Fruit fly (Drosophila melanogaster) Kc167 (cell line): Measurements from ENCODE around the gene CG10337.

Source experiments
- Myc ChIP-seq: fragments of >200 bp; optimal IDR thresholded peaks from 2 replicates; lab custom pipeline; 2017; ENCODE audit warnings: missing external identifiers
- Sin3A ChIP-seq: fragments of >200 bp; optimal IDR thresholded peaks from 2 replicates; lab custom pipeline; 2018; ENCODE audit warnings: missing external identifiers
- h ChIP-seq: fragments of >200 bp; optimal IDR thresholded peaks from 3 replicates; lab custom pipeline; 2018; ENCODE audit warnings: missing external identifiers
- insv ChIP-seq: fragments of >200 bp; optimal IDR thresholded peaks from 3 replicates; lab custom pipeline; 2018; ENCODE audit warnings: missing external identifiers
- psq ChIP-seq: fragments of >200 bp; optimal IDR thresholded peaks from 2 replicates; lab custom pipeline; 2017; ENCODE audit warnings: missing external identifiers
- ttk ChIP-seq: sonication (Bioruptor generic); optimal IDR thresholded peaks from 2 replicates; lab custom pipeline; 2017; ENCODE audit warnings: missing external identifiers

CG10337 gene

dm6 chr2L:19548158-19548557, 1.4 kb upstream of the CG10337 start, which contains the start of gene Tep4:
TSS of gene Tep4 (plus strand) at chr2L:19548507.
- TF ChIP-seq ttk (no peak), Sin3A (lab: Kevin White, UChicago) (no peak), Myc (lab: Kevin White, UChicago) (no peak), insv (lab: Kevin White, UChicago) (no peak), h (lab: Kevin White, UChicago) (no peak), psq (no peak)

dm6 chr2L:19543010-19543564, 3.7 kb downstream of the CG10337 start:
- TF ChIP-seq insv (lab: Kevin White, UChicago) (no peak), Sin3A (lab: Kevin White, UChicago) (no peak), h (lab: Kevin White, UChicago) (no peak), Myc (lab: Kevin White, UChicago) (no peak), psq (no peak), ttk (no peak)

dm6 chr2L:19542268-19542773, 4.4 kb downstream of the CG10337 start:
- TF ChIP-seq psq (no peak), h (lab: Kevin White, UChicago) (no peak), insv (lab: Kevin White, UChicago) (no peak), Sin3A (lab: Kevin White, UChicago) (no peak), ttk (no peak), Myc (lab: Kevin White, UChicago) (no peak)

- TF ChIP-seq Myc (lab: Kevin White, UChicago): no peak
- no peak for TF ChIP-seq insv (lab: Kevin White, UChicago)
- TF ChIP-seq ttk: no peak
- no peak for TF ChIP-seq Sin3A (lab: Kevin White, UChicago)
- TF ChIP-seq h (lab: Kevin White, UChicago): no peak
- no peak for TF ChIP-seq psq
Observed at dm6 chr2L:19540307-19540706, 6.5 kb downstream of the CG10337 start, which contains the start of gene CG13081. TSS of gene CG13081 (plus strand) at chr2L:19540607.

dm6 chr2L:19537779-19538456, 8.8 kb downstream of the CG10337 start, which contains the start of gene CG13082:
TSS of gene CG13082 (plus strand) at chr2L:19538425.
- no peak for TF ChIP-seq ttk
- TF ChIP-seq insv (lab: Kevin White, UChicago): no peak
- no peak for TF ChIP-seq psq
- no peak for TF ChIP-seq Myc (lab: Kevin White, UChicago)
- no peak for TF ChIP-seq h (lab: Kevin White, UChicago)
- TF ChIP-seq Sin3A (lab: Kevin White, UChicago): no peak

dm6 chr2L:19535234-19535633, 11.5 kb downstream of the CG10337 start, which contains the start of gene CG31697:
TSS of gene CG31697 (plus strand) at chr2L:19535448.
- TF ChIP-seq psq (no peak), Sin3A (lab: Kevin White, UChicago) (no peak), ttk (no peak), insv (lab: Kevin White, UChicago) (no peak), Myc (lab: Kevin White, UChicago) (no peak), h (lab: Kevin White, UChicago) (no peak)

- TF ChIP-seq insv (lab: Kevin White, UChicago) (no peak), Myc (lab: Kevin White, UChicago) (no peak), ttk (no peak), psq (no peak), h (lab: Kevin White, UChicago) (no peak), Sin3A (lab: Kevin White, UChicago) (no peak)
Observed at dm6 chr2L:19533247-19533646, 13.5 kb downstream of the CG10337 start, which contains the start of gene CG33116. TSS of gene CG33116 (plus strand) at chr2L:19533479.

- TF ChIP-seq psq (no peak), Myc (lab: Kevin White, UChicago) (no peak), Sin3A (lab: Kevin White, UChicago) (no peak), ttk (no peak), h (lab: Kevin White, UChicago) (no peak), insv (lab: Kevin White, UChicago) (no peak)
Observed at dm6 chr2L:19530092-19530491, 16.7 kb downstream of the CG10337 start, which contains the start of gene CG10165. TSS of gene CG10165 (minus strand) at chr2L:19530305.

dm6 chr2L:19528308-19528707, 18.5 kb downstream of the CG10337 start:
- no peak for TF ChIP-seq Sin3A (lab: Kevin White, UChicago)
- TF ChIP-seq h (lab: Kevin White, UChicago): no peak
- no peak for TF ChIP-seq insv (lab: Kevin White, UChicago)
- no peak for TF ChIP-seq Myc (lab: Kevin White, UChicago)
- no peak for TF ChIP-seq ttk
- no peak for TF ChIP-seq psq

dm6 chr2L:19526844-19527243, 19.9 kb downstream of the CG10337 start:
- TF ChIP-seq Myc (lab: Kevin White, UChicago) (no peak), h (lab: Kevin White, UChicago) (no peak), Sin3A (lab: Kevin White, UChicago) (no peak), insv (lab: Kevin White, UChicago) (no peak), psq (no peak), ttk (no peak)

- TF ChIP-seq h (lab: Kevin White, UChicago) (no peak), Sin3A (lab: Kevin White, UChicago) (no peak), ttk (no peak), insv (lab: Kevin White, UChicago) (no peak), Myc (lab: Kevin White, UChicago) (no peak), psq (no peak)
Observed at dm6 chr2L:19526316-19526715, 20.4 kb downstream of the CG10337 start, which contains the start of the genes Dpm1 and CG10137. TSS of gene Dpm1 (minus strand) at chr2L:19526368. TSS of gene CG10137 (plus strand) at chr2L:19526686.

- TF ChIP-seq psq: no peak
- TF ChIP-seq h (lab: Kevin White, UChicago): no peak
- TF ChIP-seq insv (lab: Kevin White, UChicago): no peak
- no peak for TF ChIP-seq ttk
- TF ChIP-seq Myc (lab: Kevin White, UChicago): no peak
- no peak for TF ChIP-seq Sin3A (lab: Kevin White, UChicago)
Observed at dm6 chr2L:19519611-19520010, 27.1 kb downstream of the CG10337 start.
